Fruit fly (Drosophila melanogaster): Measurements from ENCODE around the gene CG7443.

CG7443 gene

dm6 chr3R:8327967-8328789, 4.1 kb downstream of the CG7443 start:
- no peak for TF ChIP-seq EcR (GFP tag; optimal IDR thresholded peaks at IDR 0.05)
- no peak for TF ChIP-seq Snoo (tag; optimal IDR thresholded peaks at IDR 0.05)
- TF ChIP-seq CG12605 (GFP tag; IDR thresholded peaks at IDR 0.05): no peak
- no peak for TF ChIP-seq CG13204 (GFP tag; optimal IDR thresholded peaks at IDR 0.05)
- no peak for TF ChIP-seq Ets98B (GFP tag; IDR thresholded peaks at IDR 0.05)
- TF ChIP-seq gl (tag; optimal IDR thresholded peaks at IDR 0.05): no peak
- no peak for TF ChIP-seq CG8301 (tag; optimal IDR thresholded peaks at IDR 0.05)
- TF ChIP-seq D1 (tag; optimal IDR thresholded peaks at IDR 0.05): no peak
- TF ChIP-seq Pif1B (GFP tag; optimal IDR thresholded peaks at IDR 0.05): no peak
- TF ChIP-seq CG34367 (tag; optimal IDR thresholded peaks at IDR 0.05): no peak
- no peak for TF ChIP-seq CG32121 (GFP tag; IDR thresholded peaks at IDR 0.05)
- no peak for TF ChIP-seq CG8159 (tag; optimal IDR thresholded peaks at IDR 0.05)
- no peak for TF ChIP-seq CG14655 (GFP tag; optimal IDR thresholded peaks at IDR 0.05)
- no peak for TF ChIP-seq CG4496 (GFP tag; IDR thresholded peaks at IDR 0.05)
- TF ChIP-seq rn (GFP tag; IDR thresholded peaks at IDR 0.05): no peak
- no peak for TF ChIP-seq CG15710 (tag; optimal IDR thresholded peaks at IDR 0.05)
- no peak for TF ChIP-seq fd96Ca (GFP tag; IDR thresholded peaks at IDR 0.05)
- TF ChIP-seq CG10348 (GFP tag; IDR thresholded peaks at IDR 0.05): no peak
- no peak for TF ChIP-seq Pif1A (GFP tag; optimal IDR thresholded peaks at IDR 0.05)

- TF ChIP-seq rn (GFP tag; IDR thresholded peaks at IDR 0.05): no peak
- no peak for TF ChIP-seq CG12605 (GFP tag; IDR thresholded peaks at IDR 0.05)
- TF ChIP-seq CG10348 (GFP tag; IDR thresholded peaks at IDR 0.05): no peak
- TF ChIP-seq EcR (GFP tag; optimal IDR thresholded peaks at IDR 0.05): peak; percentile 16
- no peak for TF ChIP-seq Snoo (tag; optimal IDR thresholded peaks at IDR 0.05)
Observed at dm6 chr3R:8329628-8330027, 5.5 kb downstream of the CG7443 start.

- peak; percentile 74 for TF ChIP-seq CG13204 (GFP tag; optimal IDR thresholded peaks at IDR 0.05)
- no peak for TF ChIP-seq EcR (GFP tag; optimal IDR thresholded peaks at IDR 0.05)
- TF ChIP-seq CG17806 (tag; optimal IDR thresholded peaks at IDR 0.05): peak; percentile 94
- TF ChIP-seq Pif1A (GFP tag; optimal IDR thresholded peaks at IDR 0.05): peak; percentile 89
- TF ChIP-seq CG14655 (GFP tag; optimal IDR thresholded peaks at IDR 0.05): peak; percentile 99
- peak; percentile 96 for TF ChIP-seq CG8301 (tag; optimal IDR thresholded peaks at IDR 0.05)
- TF ChIP-seq Ets98B (GFP tag; IDR thresholded peaks at IDR 0.05): peak; percentile 86
- TF ChIP-seq D1 (tag; optimal IDR thresholded peaks at IDR 0.05): peak; percentile 93
- peak; percentile 90 for TF ChIP-seq CG10348 (GFP tag; IDR thresholded peaks at IDR 0.05)
- peak; percentile 90 for TF ChIP-seq CG4496 (GFP tag; IDR thresholded peaks at IDR 0.05)
- TF ChIP-seq Snoo (tag; optimal IDR thresholded peaks at IDR 0.05): peak; percentile 95
- peak; percentile 76 for TF ChIP-seq gl (tag; optimal IDR thresholded peaks at IDR 0.05)
- peak; percentile 91 for TF ChIP-seq fd96Ca (GFP tag; IDR thresholded peaks at IDR 0.05)
- TF ChIP-seq CG34367 (tag; optimal IDR thresholded peaks at IDR 0.05): peak; percentile 90
- TF ChIP-seq CG12605 (GFP tag; IDR thresholded peaks at IDR 0.05): peak; percentile 74
- peak; percentile 93 for TF ChIP-seq CG32121 (GFP tag; IDR thresholded peaks at IDR 0.05)
- peak; percentile 97 for TF ChIP-seq CG15710 (tag; optimal IDR thresholded peaks at IDR 0.05)
- TF ChIP-seq rn (GFP tag; IDR thresholded peaks at IDR 0.05): peak; percentile 87
- peak; percentile 95 for TF ChIP-seq CG9948 (tag; optimal IDR thresholded peaks at IDR 0.05)
- peak; percentile 91 for TF ChIP-seq Pif1B (GFP tag; optimal IDR thresholded peaks at IDR 0.05)
- peak; percentile 98 for TF ChIP-seq CG8159 (tag; optimal IDR thresholded peaks at IDR 0.05)
Observed at dm6 chr3R:8333768-8334470, 9.8 kb downstream of the CG7443 start, which contains the start of gene Poxm. Gene Poxm (minus strand): TSS chr3R:8333792.

dm6 chr3R:8334471-8334783, 10.3 kb downstream of the CG7443 start:
- TF ChIP-seq D1 (tag; optimal IDR thresholded peaks at IDR 0.05) (no peak), CG10348 (GFP tag; IDR thresholded peaks at IDR 0.05) (no peak)

- TF ChIP-seq CG4496 (GFP tag; IDR thresholded peaks at IDR 0.05) (no peak), rn (GFP tag; IDR thresholded peaks at IDR 0.05) (no peak), CG17806 (tag; optimal IDR thresholded peaks at IDR 0.05) (no peak), fd96Ca (GFP tag; IDR thresholded peaks at IDR 0.05) (0 out of 3 replicates have a peak, but pooled peaks have one; percentile 28), CG12605 (GFP tag; IDR thresholded peaks at IDR 0.05) (no peak)
Observed at dm6 chr3R:8334982-8335381, 10.9 kb downstream of the CG7443 start.

dm6 chr3R:8336012-8336567, 12.0 kb downstream of the CG7443 start:
- TF ChIP-seq CG10348 (GFP tag; IDR thresholded peaks at IDR 0.05): no peak

All from whole organism, pupa.